Worm (Caenorhabditis elegans): ENCODE measurements around the gene T07D1.3.
A peak's percentile ranks its signal among the peaks of the same experiment; 100 is the strongest.

Gene T07D1.3

ce11 chrX:2427404-2427803 lies 15.8 kb downstream of the T07D1.3 start, which contains the start of gene gcy-31:
gcy-31 (minus strand) TSS chrX:2427504.
- TF ChIP-seq ztf-16 (tag; optimal IDR thresholded peaks at IDR 0.05) = no peak
- TF ChIP-seq ceh-2 (tag; optimal IDR thresholded peaks at IDR 0.05) = no peak
- no peak for TF ChIP-seq syd-9 (tag; optimal IDR thresholded peaks at IDR 0.05)
- no peak for TF ChIP-seq elt-4 (tag; optimal IDR thresholded peaks at IDR 0.05)
- no peak for TF ChIP-seq eyg-1 (tag; optimal IDR thresholded peaks at IDR 0.05)
- no peak for TF ChIP-seq elt-2 (tag; optimal IDR thresholded peaks at IDR 0.05)
- TF ChIP-seq ceh-19 (GFP tag; optimal IDR thresholded peaks at IDR 0.05) = no peak
- TF ChIP-seq fkh-10 (GFP tag; optimal IDR thresholded peaks at IDR 0.05) = no peak
- no peak for TF ChIP-seq T23F11.4 (GFP tag; optimal IDR thresholded peaks at IDR 0.05)
- TF ChIP-seq sdc-2 (tag; optimal IDR thresholded peaks at IDR 0.05) = no peak
- no peak for TF ChIP-seq ceh-48 (tag; optimal IDR thresholded peaks at IDR 0.05)
- no peak for TF ChIP-seq sox-4 (tag; optimal IDR thresholded peaks at IDR 0.05)
- TF ChIP-seq hlh-13 (GFP tag; optimal IDR thresholded peaks at IDR 0.05) = no peak
- TF ChIP-seq npax-4 (tag; optimal IDR thresholded peaks at IDR 0.05) = no peak
- TF ChIP-seq lim-6 (tag; optimal IDR thresholded peaks at IDR 0.05) = no peak
- TF ChIP-seq unc-42 (tag; optimal IDR thresholded peaks at IDR 0.05) = no peak
- TF ChIP-seq tbx-2 (tag; optimal IDR thresholded peaks at IDR 0.05) = no peak
- no peak for TF ChIP-seq madf-2 (tag; optimal IDR thresholded peaks at IDR 0.05)

ce11 chrX:2426932-2427331 lies 16.3 kb downstream of the T07D1.3 start:
- TF ChIP-seq unc-55 (GFP tag; optimal IDR thresholded peaks at IDR 0.05) = peak; percentile 68
- TF ChIP-seq hlh-13 (GFP tag; optimal IDR thresholded peaks at IDR 0.05) = no peak

- TF ChIP-seq sdc-2 (tag; optimal IDR thresholded peaks at IDR 0.05) (no peak), pha-4 (tag; optimal IDR thresholded peaks at IDR 0.05) (no peak), elt-4 (tag; optimal IDR thresholded peaks at IDR 0.05) (no peak), unc-55 (GFP tag; optimal IDR thresholded peaks at IDR 0.05) (no peak), hlh-30 (tag; optimal IDR thresholded peaks at IDR 0.05; ENCODE audit: insufficient read depth) (no peak), nfya-1 (tag; optimal IDR thresholded peaks at IDR 0.05) (no peak)
Measured at ce11 chrX:2425284-2425683, 17.9 kb downstream of the T07D1.3 start.

- no peak for TF ChIP-seq ceh-6 (GFP tag; optimal IDR thresholded peaks at IDR 0.05)
- TF ChIP-seq ceh-22 (tag; optimal IDR thresholded peaks at IDR 0.05) = no peak
- no peak for TF ChIP-seq fax-1 (tag; optimal IDR thresholded peaks at IDR 0.05)
- no peak for TF ChIP-seq sox-4 (tag; optimal IDR thresholded peaks at IDR 0.05)
Measured at ce11 chrX:2422123-2422522, 21.1 kb downstream of the T07D1.3 start.

ce11 chrX:2419777-2420176 lies 23.4 kb downstream of the T07D1.3 start, which contains the start of gene glr-7:
glr-7 (minus strand) TSS chrX:2419877.
- TF ChIP-seq C38D4.7 (GFP tag; optimal IDR thresholded peaks at IDR 0.05) (no peak), pros-1 (tag; optimal IDR thresholded peaks at IDR 0.05) (no peak), ama-1 (optimal IDR thresholded peaks at IDR 0.05) (no peak)

ce11 chrX:2413277-2413676 lies 29.9 kb downstream of the T07D1.3 start, which contains the start of gene hlh-15:
hlh-15 (minus strand) TSS chrX:2413377.
- TF ChIP-seq ceh-45 (GFP tag; IDR thresholded peaks at IDR 0.05) (no peak), ceh-6 (GFP tag; optimal IDR thresholded peaks at IDR 0.05) (no peak)

- no peak for TF ChIP-seq zip-5 (tag; optimal IDR thresholded peaks at IDR 0.05)
- no peak for TF ChIP-seq tbx-7 (tag; optimal IDR thresholded peaks at IDR 0.05)
- TF ChIP-seq hlh-6 (tag; optimal IDR thresholded peaks at IDR 0.05) = no peak
- TF ChIP-seq tbx-2 (tag; optimal IDR thresholded peaks at IDR 0.05) = no peak
- TF ChIP-seq mec-3 (tag; optimal IDR thresholded peaks at IDR 0.05; ENCODE audit: borderline replicate concordance) = no peak
- no peak for TF ChIP-seq unc-42 (tag; optimal IDR thresholded peaks at IDR 0.05)
- no peak for TF ChIP-seq gmeb-2 (tag; optimal IDR thresholded peaks at IDR 0.05)
Measured at ce11 chrX:2410978-2411377, 32.2 kb downstream of the T07D1.3 start.

Measured in whole organism, late embryonic.